Worm (Caenorhabditis elegans): Measurements from ENCODE around the gene osgn-1.
A peak's percentile ranks its signal among the peaks of the same experiment; 100 is the strongest.

The osgn-1 gene

ce11 chrIV:4244510-4244909, 37.3 kb downstream of the osgn-1 start, which contains the start of gene col-34:
TSS of gene col-34 (minus strand) at chrIV:4244610.
- TF ChIP-seq med-1 (GFP tag; optimal IDR thresholded peaks at IDR 0.05; ENCODE audit: insufficient read depth): no peak
- TF ChIP-seq klf-2 (GFP tag; conservative IDR thresholded peaks at IDR 0.05): no peak
- no peak for TF ChIP-seq ref-1 (GFP tag; conservative IDR thresholded peaks at IDR 0.05)
- no peak for TF ChIP-seq tab-1 (GFP tag; IDR thresholded peaks at IDR 0.05)
- TF ChIP-seq cog-1 (tag; optimal IDR thresholded peaks at IDR 0.05): no peak
- no peak for TF ChIP-seq T22C8.4 (GFP tag; IDR thresholded peaks at IDR 0.05)
- TF ChIP-seq ztf-29 (GFP tag; IDR thresholded peaks at IDR 0.05): no peak
- no peak for TF ChIP-seq flt-1 (GFP tag; IDR thresholded peaks at IDR 0.05)
- no peak for TF ChIP-seq ztf-23 (GFP tag; IDR thresholded peaks at IDR 0.05)

- TF ChIP-seq klf-2 (GFP tag; conservative IDR thresholded peaks at IDR 0.05): no peak
- no peak for TF ChIP-seq cog-1 (tag; optimal IDR thresholded peaks at IDR 0.05)
- no peak for TF ChIP-seq T22C8.4 (GFP tag; IDR thresholded peaks at IDR 0.05)
- TF ChIP-seq ztf-23 (GFP tag; IDR thresholded peaks at IDR 0.05): no peak
- TF ChIP-seq flt-1 (GFP tag; IDR thresholded peaks at IDR 0.05): no peak
- TF ChIP-seq tab-1 (GFP tag; IDR thresholded peaks at IDR 0.05): no peak
- no peak for TF ChIP-seq ref-1 (GFP tag; conservative IDR thresholded peaks at IDR 0.05)
- TF ChIP-seq med-1 (GFP tag; optimal IDR thresholded peaks at IDR 0.05; ENCODE audit: insufficient read depth): no peak
Observed at ce11 chrIV:4246493-4246892, 39.3 kb downstream of the osgn-1 start, which contains the start of gene ttr-20. TSS of gene ttr-20 (plus strand) at chrIV:4246793.

DNA sequence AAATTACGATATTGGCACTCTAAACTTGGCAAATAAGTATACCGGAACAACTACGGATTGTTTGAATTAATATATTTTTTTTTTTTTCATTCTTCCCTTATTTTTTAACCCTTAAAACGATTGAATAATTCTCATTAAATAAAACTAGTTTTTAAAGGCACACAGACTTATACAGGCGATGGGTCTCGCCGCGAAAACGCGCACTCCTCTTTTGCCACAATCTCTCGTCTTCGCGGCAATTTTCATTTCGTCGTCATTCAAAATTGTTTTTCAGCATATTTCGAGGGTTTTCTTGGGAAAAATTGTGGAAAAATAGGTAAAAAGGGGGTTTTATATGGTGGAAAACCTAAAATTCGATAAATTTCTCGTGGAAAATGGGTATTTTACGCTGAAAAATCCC, 40.1 kb downstream of the osgn-1 start:
- no peak for TF ChIP-seq tab-1 (GFP tag; IDR thresholded peaks at IDR 0.05)
- no peak for TF ChIP-seq klf-2 (GFP tag; conservative IDR thresholded peaks at IDR 0.05)
- no peak for TF ChIP-seq ref-1 (GFP tag; conservative IDR thresholded peaks at IDR 0.05)
- no peak for TF ChIP-seq med-1 (GFP tag; optimal IDR thresholded peaks at IDR 0.05; ENCODE audit: insufficient read depth)
- no peak for TF ChIP-seq T22C8.4 (GFP tag; IDR thresholded peaks at IDR 0.05)
- no peak for TF ChIP-seq cog-1 (tag; optimal IDR thresholded peaks at IDR 0.05)
- no peak for TF ChIP-seq flt-1 (GFP tag; IDR thresholded peaks at IDR 0.05)
- no peak for TF ChIP-seq ztf-23 (GFP tag; IDR thresholded peaks at IDR 0.05)
- TF ChIP-seq ztf-29 (GFP tag; IDR thresholded peaks at IDR 0.05): no peak

DNA sequence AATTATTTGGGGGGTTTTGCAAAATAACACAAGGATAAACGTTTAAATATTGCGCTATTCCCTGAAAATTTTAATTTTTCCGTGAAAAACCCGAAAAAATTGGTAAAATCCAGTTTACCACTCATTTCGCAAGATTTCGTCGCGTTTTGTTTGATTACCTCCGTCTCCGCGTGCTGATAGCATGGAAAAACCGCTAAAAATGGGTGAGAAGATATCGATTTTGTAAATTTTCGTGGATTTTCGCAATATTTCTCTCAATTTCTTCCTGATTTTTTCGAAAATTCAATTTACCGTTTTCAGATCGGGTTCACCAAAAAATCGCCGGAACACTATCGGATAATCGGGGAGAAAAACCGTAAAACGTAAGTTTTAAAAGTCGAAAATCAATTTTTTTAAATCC, 40.6 kb downstream of the osgn-1 start, which contains the start of gene ama-1:
Gene ama-1 (plus strand): TSS at position 301 of the 400 bp plus-strand sequence.
- TF ChIP-seq med-1 (GFP tag; optimal IDR thresholded peaks at IDR 0.05; ENCODE audit: insufficient read depth): no peak
- TF ChIP-seq ztf-23 (GFP tag; IDR thresholded peaks at IDR 0.05): no peak
- TF ChIP-seq klf-2 (GFP tag; conservative IDR thresholded peaks at IDR 0.05): no peak
- TF ChIP-seq ref-1 (GFP tag; conservative IDR thresholded peaks at IDR 0.05): no peak
- TF ChIP-seq tab-1 (GFP tag; IDR thresholded peaks at IDR 0.05): no peak
- no peak for TF ChIP-seq flt-1 (GFP tag; IDR thresholded peaks at IDR 0.05)

DNA sequence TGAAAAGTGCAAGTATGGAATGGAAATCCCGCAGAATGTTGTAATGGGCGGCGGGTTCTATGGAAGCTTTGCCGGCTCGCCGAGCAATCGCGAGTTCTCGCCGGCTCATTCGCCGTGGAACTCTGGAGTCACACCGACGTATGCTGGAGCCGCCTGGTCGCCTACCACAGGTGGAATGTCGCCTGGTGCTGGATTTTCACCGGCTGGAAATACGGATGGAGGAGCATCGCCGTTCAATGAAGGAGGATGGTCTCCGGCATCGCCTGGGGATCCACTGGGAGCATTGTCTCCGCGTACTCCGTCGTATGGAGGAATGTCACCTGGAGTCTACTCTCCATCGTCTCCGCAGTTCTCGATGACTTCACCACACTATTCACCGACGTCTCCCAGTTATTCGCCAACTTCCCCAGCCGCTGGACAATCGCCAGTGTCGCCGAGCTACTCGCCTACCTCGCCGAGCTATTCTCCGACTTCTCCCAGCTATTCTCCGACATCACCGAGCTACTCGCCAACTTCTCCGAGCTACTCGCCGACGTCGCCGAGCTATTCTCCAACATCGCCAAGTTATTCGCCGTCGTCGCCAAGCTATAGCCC, 47.9 kb downstream of the osgn-1 start:
- TF ChIP-seq klf-2 (GFP tag; conservative IDR thresholded peaks at IDR 0.05) (0 out of 2 replicates have a peak, but pooled peaks have one; percentile 37), cog-1 (tag; optimal IDR thresholded peaks at IDR 0.05) (no peak)

ce11 chrIV:4259433-4259832, 52.2 kb downstream of the osgn-1 start:
- no peak for TF ChIP-seq cog-1 (tag; optimal IDR thresholded peaks at IDR 0.05)
- no peak for TF ChIP-seq klf-2 (GFP tag; conservative IDR thresholded peaks at IDR 0.05)
- no peak for TF ChIP-seq ref-1 (GFP tag; conservative IDR thresholded peaks at IDR 0.05)
- TF ChIP-seq flt-1 (GFP tag; IDR thresholded peaks at IDR 0.05): no peak
- TF ChIP-seq ztf-29 (GFP tag; IDR thresholded peaks at IDR 0.05): no peak
- no peak for TF ChIP-seq T22C8.4 (GFP tag; IDR thresholded peaks at IDR 0.05)
- no peak for TF ChIP-seq tab-1 (GFP tag; IDR thresholded peaks at IDR 0.05)
- TF ChIP-seq med-1 (GFP tag; optimal IDR thresholded peaks at IDR 0.05; ENCODE audit: insufficient read depth): no peak
- TF ChIP-seq ztf-23 (GFP tag; IDR thresholded peaks at IDR 0.05): no peak

- TF ChIP-seq med-1 (GFP tag; optimal IDR thresholded peaks at IDR 0.05; ENCODE audit: insufficient read depth) (no peak), cog-1 (tag; optimal IDR thresholded peaks at IDR 0.05) (no peak), T22C8.4 (GFP tag; IDR thresholded peaks at IDR 0.05) (no peak), flt-1 (GFP tag; IDR thresholded peaks at IDR 0.05) (no peak), ref-1 (GFP tag; conservative IDR thresholded peaks at IDR 0.05) (no peak), ztf-23 (GFP tag; IDR thresholded peaks at IDR 0.05) (no peak), klf-2 (GFP tag; conservative IDR thresholded peaks at IDR 0.05) (no peak), tab-1 (GFP tag; IDR thresholded peaks at IDR 0.05) (no peak), ztf-29 (GFP tag; IDR thresholded peaks at IDR 0.05) (no peak)
Observed at ce11 chrIV:4262993-4263392, 55.8 kb downstream of the osgn-1 start, which contains the start of gene col-33. TSS of gene col-33 (plus strand) at chrIV:4263293.

DNA sequence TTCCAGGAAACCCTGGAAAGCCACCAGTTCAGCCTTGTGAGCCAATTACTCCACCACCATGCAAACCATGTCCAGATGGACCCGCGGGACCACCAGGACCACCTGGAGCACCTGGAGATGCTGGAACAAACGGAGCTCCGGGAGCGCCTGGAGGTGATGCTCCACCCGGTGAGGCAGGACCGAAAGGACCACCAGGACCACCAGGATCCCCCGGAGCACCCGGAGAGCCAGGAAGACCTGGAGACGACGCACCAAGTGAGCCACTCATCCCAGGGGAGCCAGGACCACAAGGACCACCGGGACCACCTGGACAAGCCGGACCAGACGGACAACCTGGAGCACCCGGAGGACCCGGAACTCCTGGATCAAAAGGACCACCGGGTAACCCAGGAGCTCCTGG, 57.5 kb downstream of the osgn-1 start:
- no peak for TF ChIP-seq klf-2 (GFP tag; conservative IDR thresholded peaks at IDR 0.05)
- TF ChIP-seq ztf-29 (GFP tag; IDR thresholded peaks at IDR 0.05): no peak
- TF ChIP-seq med-1 (GFP tag; optimal IDR thresholded peaks at IDR 0.05; ENCODE audit: insufficient read depth): no peak
- TF ChIP-seq cog-1 (tag; optimal IDR thresholded peaks at IDR 0.05): no peak
- no peak for TF ChIP-seq flt-1 (GFP tag; IDR thresholded peaks at IDR 0.05)

DNA sequence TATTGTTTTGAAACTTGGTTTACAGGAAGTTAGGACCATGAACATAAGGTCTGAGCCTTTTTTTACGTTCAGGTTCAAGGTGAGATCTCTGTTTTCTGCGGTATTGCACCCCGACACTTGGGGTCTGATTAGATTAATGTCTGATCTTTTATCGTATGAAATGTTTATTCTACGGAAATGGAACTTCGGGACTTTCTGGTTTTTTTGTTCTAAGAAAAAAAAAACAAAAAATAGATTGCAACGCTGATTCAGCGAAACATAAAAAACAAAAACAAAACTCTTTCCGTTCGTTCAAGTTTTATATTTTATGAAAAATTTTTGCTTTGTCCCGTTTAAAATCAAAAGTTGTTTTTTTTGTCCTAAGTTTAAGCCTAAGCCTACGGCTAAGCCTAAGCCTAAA, 58.0 kb downstream of the osgn-1 start, which contains the start of gene F36A4.5:
Gene F36A4.5 (plus strand): TSS at position 301 of the 400 bp plus-strand sequence.
- TF ChIP-seq cog-1 (tag; optimal IDR thresholded peaks at IDR 0.05) (no peak), klf-2 (GFP tag; conservative IDR thresholded peaks at IDR 0.05) (no peak), flt-1 (GFP tag; IDR thresholded peaks at IDR 0.05) (no peak), med-1 (GFP tag; optimal IDR thresholded peaks at IDR 0.05; ENCODE audit: insufficient read depth) (no peak), ztf-23 (GFP tag; IDR thresholded peaks at IDR 0.05) (no peak), T22C8.4 (GFP tag; IDR thresholded peaks at IDR 0.05) (no peak), ref-1 (GFP tag; conservative IDR thresholded peaks at IDR 0.05) (no peak), ztf-29 (GFP tag; IDR thresholded peaks at IDR 0.05) (no peak), tab-1 (GFP tag; IDR thresholded peaks at IDR 0.05) (no peak)

DNA sequence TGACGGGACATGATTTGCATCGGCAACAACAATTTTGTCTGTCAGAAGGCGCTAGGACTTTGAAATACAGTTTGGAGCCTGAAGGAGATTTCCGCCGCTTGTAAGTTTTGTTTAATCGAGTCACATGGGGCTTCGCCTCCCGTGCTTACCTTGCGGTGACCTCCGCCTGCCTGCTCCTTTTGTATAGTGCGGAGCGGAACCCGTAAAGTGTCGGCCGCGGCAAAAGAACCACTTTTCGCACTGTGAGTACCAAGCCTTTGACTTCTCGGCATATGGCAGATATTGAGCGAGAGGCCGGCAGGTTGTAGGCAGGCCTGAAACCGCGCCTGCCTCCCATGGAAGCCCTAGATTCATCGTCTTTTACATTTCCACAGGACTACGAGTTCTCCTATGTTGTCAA, 58.8 kb downstream of the osgn-1 start:
- TF ChIP-seq ztf-23 (GFP tag; IDR thresholded peaks at IDR 0.05) (no peak), ztf-29 (GFP tag; IDR thresholded peaks at IDR 0.05) (no peak), T22C8.4 (GFP tag; IDR thresholded peaks at IDR 0.05) (no peak), klf-2 (GFP tag; conservative IDR thresholded peaks at IDR 0.05) (no peak), flt-1 (GFP tag; IDR thresholded peaks at IDR 0.05) (no peak), cog-1 (tag; optimal IDR thresholded peaks at IDR 0.05) (no peak), med-1 (GFP tag; optimal IDR thresholded peaks at IDR 0.05; ENCODE audit: insufficient read depth) (no peak), tab-1 (GFP tag; IDR thresholded peaks at IDR 0.05) (no peak), ref-1 (GFP tag; conservative IDR thresholded peaks at IDR 0.05) (no peak)

All from whole organism, midembryonic.